Fruit fly (Drosophila melanogaster): ENCODE results near the gene CG18404.

The CG18404 gene

DNA sequence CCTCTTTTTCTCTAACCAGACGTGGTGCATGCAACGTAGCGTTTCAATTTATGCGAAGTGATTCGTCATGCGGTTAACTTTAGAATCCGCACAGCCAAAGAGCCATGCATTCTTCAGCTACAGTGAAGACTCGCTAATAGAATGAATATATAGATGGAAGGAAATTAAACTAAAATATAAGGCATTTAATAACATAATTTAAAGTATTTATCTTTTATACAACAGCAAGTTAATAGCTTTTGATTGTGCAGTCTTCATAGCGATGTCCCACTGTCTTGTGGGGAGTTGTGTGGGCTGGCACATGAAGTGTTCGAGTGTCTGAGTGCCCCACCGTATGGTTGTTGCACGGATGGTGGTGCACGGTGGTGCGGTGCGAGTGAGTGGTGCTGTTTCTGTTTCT, 12.4 kb downstream of the CG18404 start (continued):
- TF ChIP-seq B-H2 (GFP tag; optimal IDR thresholded peaks at IDR 0.05) = no peak
- TF ChIP-seq slou (GFP tag; optimal IDR thresholded peaks at IDR 0.05) = no peak
- TF ChIP-seq Fer2 (tag; optimal IDR thresholded peaks at IDR 0.05) = no peak
- TF ChIP-seq mam (GFP tag; optimal IDR thresholded peaks at IDR 0.05) = no peak
- peak; percentile 72 for TF ChIP-seq row (GFP tag; IDR thresholded peaks at IDR 0.05)
- no peak for TF ChIP-seq Myb (GFP tag; optimal IDR thresholded peaks at IDR 0.05)
- TF ChIP-seq ash1 (GFP tag; optimal IDR thresholded peaks at IDR 0.05) = no peak
- peak; percentile 47 for TF ChIP-seq CG8924 (tag; optimal IDR thresholded peaks at IDR 0.05)
- peak; percentile 50 for TF ChIP-seq fd96Cb (tag; optimal IDR thresholded peaks at IDR 0.05)
- TF ChIP-seq Gug (GFP tag; IDR thresholded peaks at IDR 0.05) = peak; percentile 32; the same call in 2 of the 4 replicates
- no peak for TF ChIP-seq seq (GFP tag; IDR thresholded peaks at IDR 0.05)
- TF ChIP-seq CG16815 (GFP tag; optimal IDR thresholded peaks at IDR 0.05) = peak; percentile 31
- TF ChIP-seq zfh1 (GFP tag; IDR thresholded peaks at IDR 0.05) = peak; percentile 79
- no peak for TF ChIP-seq CG12744 (GFP tag; optimal IDR thresholded peaks at IDR 0.05)
- TF ChIP-seq Hr51 (GFP tag; optimal IDR thresholded peaks at IDR 0.05) = peak in 1 of 2 experiments; percentile 54
- TF ChIP-seq tll (GFP tag; optimal IDR thresholded peaks at IDR 0.05) = no peak
- TF ChIP-seq nau (GFP tag; optimal IDR thresholded peaks at IDR 0.05) = no peak
- TF ChIP-seq CG6765 (GFP tag; optimal IDR thresholded peaks at IDR 0.05) = no peak
- no peak for TF ChIP-seq bigmax (GFP tag; optimal IDR thresholded peaks at IDR 0.05)
- no peak for TF ChIP-seq Side (GFP tag; optimal IDR thresholded peaks at IDR 0.05)
- peak; percentile 85 for TF ChIP-seq Med (GFP tag)
- TF ChIP-seq CG10654 (GFP tag; optimal IDR thresholded peaks at IDR 0.05) = peak; percentile 14
- no peak for TF ChIP-seq CG17186 (GFP tag; optimal IDR thresholded peaks at IDR 0.05)
- TF ChIP-seq NfI (GFP tag; optimal IDR thresholded peaks at IDR 0.05) = peak; percentile 30
- peak; percentile 72 for TF ChIP-seq CG17829 (tag; optimal IDR thresholded peaks at IDR 0.05)
- no peak for TF ChIP-seq CG5180 (GFP tag; optimal IDR thresholded peaks at IDR 0.05)
- TF ChIP-seq NC2β (GFP tag; optimal IDR thresholded peaks at IDR 0.05) = no peak
- peak; percentile 42 for TF ChIP-seq CG10209 (GFP tag; optimal IDR thresholded peaks at IDR 0.05)
- TF ChIP-seq CkIIα-i1 (GFP tag; IDR thresholded peaks at IDR 0.05) = no peak
- no peak for TF ChIP-seq z (GFP tag; IDR thresholded peaks at IDR 0.05)
- TF ChIP-seq ab (GFP tag; optimal IDR thresholded peaks at IDR 0.05) = peak; percentile 3
- TF ChIP-seq Blimp-1 (GFP tag; optimal IDR thresholded peaks at IDR 0.05) = peak; percentile 58
- TF ChIP-seq CG7357 (GFP tag; IDR thresholded peaks at IDR 0.05) = peak; percentile 44; the same call in 1 of the 3 replicates
- TF ChIP-seq Dll (GFP tag; IDR thresholded peaks at IDR 0.05; ENCODE audit: partially characterized antibody) = no peak
- TF ChIP-seq CG9876 (GFP tag; optimal IDR thresholded peaks at IDR 0.05) = no peak
- TF ChIP-seq CG11560 (tag; IDR thresholded peaks at IDR 0.05) = peak; percentile 42; the same call in 1 of the 3 replicates
- no peak for TF ChIP-seq CG8944 (GFP tag; optimal IDR thresholded peaks at IDR 0.05)
- no peak for TF ChIP-seq CG8290 (GFP tag; optimal IDR thresholded peaks at IDR 0.05)
- peak in 1 of 2 experiments; percentile 55 for TF ChIP-seq CG8290 (tag; optimal IDR thresholded peaks at IDR 0.05)
- TF ChIP-seq Hand (GFP tag; optimal IDR thresholded peaks at IDR 0.05) = no peak
- TF ChIP-seq sisA (GFP tag; IDR thresholded peaks at IDR 0.05) = peak; percentile 79
- no peak for TF ChIP-seq en (GFP tag; optimal IDR thresholded peaks at IDR 0.05)
- TF ChIP-seq Hr39 (optimal IDR thresholded peaks at IDR 0.05) = no peak
- TF ChIP-seq ken (GFP tag; IDR thresholded peaks at IDR 0.05) = peak; percentile 74
- TF ChIP-seq zen2 (GFP tag; IDR thresholded peaks at IDR 0.05; ENCODE audit: partially characterized antibody) = no peak
- no peak for TF ChIP-seq Oaz (GFP tag; IDR thresholded peaks at IDR 0.05)
- TF ChIP-seq CG1024 (GFP tag; IDR thresholded peaks at IDR 0.05) = peak; percentile 76
- TF ChIP-seq CG15269 (tag; optimal IDR thresholded peaks at IDR 0.05) = peak; percentile 52
- TF ChIP-seq dmrt99B (tag; optimal IDR thresholded peaks at IDR 0.05) = peak; percentile 71
- peak; percentile 24 for TF ChIP-seq CG6254 (GFP tag; optimal IDR thresholded peaks at IDR 0.05)
- TF ChIP-seq so (GFP tag; IDR thresholded peaks at IDR 0.05) = 0 out of 3 replicates have a peak, but pooled peaks have one; percentile 13

All from whole organism, embryonic.